Fruit fly (Drosophila melanogaster) Kc167 (cell line): ENCODE measurements around the gene CG10184.

Source experiments
- h ChIP-seq: fragments of >200 bp; optimal IDR thresholded peaks from 3 replicates; lab custom pipeline; 2018; ENCODE audit warnings: missing external identifiers
- insv ChIP-seq: fragments of >200 bp; optimal IDR thresholded peaks from 3 replicates; lab custom pipeline; 2018; ENCODE audit warnings: missing external identifiers
- psq ChIP-seq: fragments of >200 bp; optimal IDR thresholded peaks from 2 replicates; lab custom pipeline; 2017; ENCODE audit warnings: missing external identifiers

- TF ChIP-seq h (lab: Kevin White, UChicago) = no peak
- no peak for TF ChIP-seq insv
- no peak for TF ChIP-seq psq (lab: Kevin White, UChicago)
Measured at dm6 chr3R:23649831-23650230, 44.5 kb upstream of the CG10184 start.
